Worm (Caenorhabditis elegans) whole organism, L4 larva: ENCODE measurements around the gene T26H5.4.

ENCODE experiments used
- F44E2.7 ChIP-seq: fragments of 200-800 bp; sonication (Bioruptor generic); IDR thresholded peaks from 2 replicates; pipeline ENCODE4 v2.1.2; 2022; ENCODE audit warnings: missing genetic modification characterization, missing compliant biosample characterization
- arid-1 ChIP-seq: fragments of 200-800 bp; sonication (Bioruptor generic); conservative IDR thresholded peaks from 2 replicates; pipeline ENCODE4 v1.3.6; 2022; ENCODE audit warnings: missing genetic modification reagents, missing genetic modification characterization, missing compliant biosample characterization
- ceh-20 ChIP-seq: fragments of 200-800 bp; sonication (Bioruptor generic); IDR thresholded peaks from 2 replicates; pipeline ENCODE4 v1.3.6; 2022; ENCODE audit warnings: missing genetic modification reagents, missing genetic modification characterization, missing compliant biosample characterization
- dmd-6 ChIP-seq: fragments of 200-800 bp; sonication (Bioruptor generic); IDR thresholded peaks from 2 replicates; pipeline ENCODE4 v1.3.6; 2022; ENCODE audit warnings: missing genetic modification reagents, missing genetic modification characterization, missing compliant biosample characterization
- fos-1 ChIP-seq: fragments of 150-350 bp; optimal IDR thresholded peaks from 2 replicates; lab custom pipeline; 2014; ENCODE audit warnings: missing biosample characterization, missing genetic modification characterization
- hlh-11 ChIP-seq: fragments of 200-800 bp; sonication (Bioruptor generic); optimal IDR thresholded peaks from 2 replicates; lab custom pipeline; 2018; ENCODE audit warnings: mild to moderate bottlenecking, missing genetic modification characterization, missing compliant biosample characterization
- lin-13 ChIP-seq: fragments of 150-350 bp; optimal IDR thresholded peaks from 2 replicates; lab custom pipeline; 2014; ENCODE audit warnings: missing biosample characterization, missing genetic modification reagents, missing genetic modification characterization
- lin-29 ChIP-seq: fragments of 200-800 bp; sonication (Bioruptor generic); IDR thresholded peaks from 2 replicates; pipeline ENCODE4 v1.3.6; 2022; ENCODE audit warnings: missing genetic modification reagents, missing genetic modification characterization, missing compliant biosample characterization
- madf-9 ChIP-seq: fragments of 200-800 bp; sonication (Bioruptor generic); conservative IDR thresholded peaks from 2 replicates; pipeline ENCODE4 v1.3.6; 2022; ENCODE audit warnings: missing genetic modification reagents, missing genetic modification characterization, missing compliant biosample characterization
- nhr-111 ChIP-seq: fragments of 200-800 bp; sonication (Bioruptor generic); optimal IDR thresholded peaks from 2 replicates; lab custom pipeline; 2018; ENCODE audit warnings: mild to moderate bottlenecking, missing genetic modification characterization, missing compliant biosample characterization
- nhr-25 ChIP-seq: sonication (generic microtip); optimal IDR thresholded peaks from 2 replicates; lab custom pipeline; 2017; ENCODE audit warnings: missing genetic modification characterization, mild to moderate bottlenecking, missing compliant biosample characterization, antibody characterized with exemption, moderate library complexity, borderline replicate concordance; ENCODE audit not compliant: insufficient read depth
- snpc-1.2 ChIP-seq: fragments of 200-800 bp; sonication (Bioruptor generic); IDR thresholded peaks from 2 replicates; pipeline ENCODE4 v1.3.6; 2022; ENCODE audit warnings: missing genetic modification reagents, missing genetic modification characterization, missing compliant biosample characterization
- zfp-3 ChIP-seq: fragments of 200-800 bp; sonication (Bioruptor generic); conservative IDR thresholded peaks from 2 replicates; pipeline ENCODE4 v1.3.6; 2022; ENCODE audit warnings: missing genetic modification reagents, missing genetic modification characterization, missing compliant biosample characterization

The T26H5.4 gene

ce11 chrV:15399691-15400377, 48.7 kb downstream of the T26H5.4 start, which contains the start of the genes T06E6.15 and sri-7:
TSS of gene T06E6.15 (minus strand) at chrV:15399791.
TSS of gene sri-7 (plus strand) at chrV:15400327.
- TF ChIP-seq ceh-20 (no peak), F44E2.7 (GFP tag; lab: Robert Waterston, UW) (no peak), lin-29 (GFP tag; lab: Robert Waterston, UW) (no peak), dmd-6 (GFP tag; lab: Robert Waterston, UW) (no peak), fos-1 (tag; lab: Kevin White, UChicago) (no peak), nhr-111 (GFP tag; lab: Kevin White, UChicago) (no peak)
- TF ChIP-seq, all 104 proteins: peak for 0

- TF ChIP-seq hlh-11 (tag; lab: Kevin White, UChicago) (no peak), madf-9 (GFP tag; lab: Robert Waterston, UW) (no peak), lin-13 (no peak), nhr-111 (GFP tag; lab: Kevin White, UChicago) (no peak), arid-1 (no peak), nhr-25 (tag; lab: Kevin White, UChicago) (no peak), snpc-1.2 (GFP tag; lab: Robert Waterston, UW) (no peak), zfp-3 (no peak)
- TF ChIP-seq, all 104 proteins: peak for 0
Measured at ce11 chrV:15398728-15399127, 49.8 kb downstream of the T26H5.4 start, which contains the start of gene fbxa-199. TSS of gene fbxa-199 (minus strand) at chrV:15398828.
